Worm (Caenorhabditis elegans) whole organism, young adult: ENCODE results near the gene odd-2.

ENCODE experiments used
- D2030.7 ChIP-seq: fragments of 200-800 bp; sonication (Bioruptor generic); IDR thresholded peaks from 2 replicates; pipeline ENCODE4 v1.3.6; 2022; ENCODE audit warnings: missing genetic modification reagents, missing genetic modification characterization, missing compliant biosample characterization
- F23B12.7 ChIP-seq: sonication (generic microtip); optimal IDR thresholded peaks from 2 replicates; lab custom pipeline; 2017; ENCODE audit warnings: missing genetic modification characterization, mild to moderate bottlenecking, missing compliant biosample characterization, antibody characterized with exemption, moderate library complexity; ENCODE audit not compliant: insufficient read depth
- F39B2.1 ChIP-seq: fragments of 200-800 bp; sonication (Bioruptor generic); IDR thresholded peaks from 2 replicates; pipeline ENCODE4 v1.3.6; 2022; ENCODE audit warnings: missing genetic modification reagents, missing genetic modification characterization, missing compliant biosample characterization
- F52B5.7 ChIP-seq: sonication (generic microtip); optimal IDR thresholded peaks from 2 replicates; lab custom pipeline; 2016; ENCODE audit warnings: mild to moderate bottlenecking, missing genetic modification characterization, missing compliant biosample characterization
- F55B11.4 ChIP-seq: sonication (generic microtip); optimal IDR thresholded peaks from 2 replicates; lab custom pipeline; 2016; ENCODE audit warnings: missing compliant biosample characterization, missing genetic modification characterization, borderline replicate concordance; ENCODE audit not compliant: insufficient read depth
- F57C9.4 ChIP-seq: sonication (generic microtip); optimal IDR thresholded peaks from 2 replicates; lab custom pipeline; 2017; ENCODE audit warnings: mild to moderate bottlenecking, missing genetic modification characterization, missing compliant biosample characterization
- K12H6.12 ChIP-seq: fragments of 200-800 bp; sonication (Bioruptor generic); optimal IDR thresholded peaks from 2 replicates; lab custom pipeline; 2018; ENCODE audit warnings: mild to moderate bottlenecking, missing genetic modification characterization, missing compliant biosample characterization
- Y56A3A.18 ChIP-seq: fragments of 200-800 bp; sonication (Bioruptor generic); IDR thresholded peaks from 2 replicates; pipeline ENCODE4 v1.3.6; 2022; ENCODE audit warnings: missing genetic modification reagents, missing genetic modification characterization, missing compliant biosample characterization
- Y95B8A.8 ChIP-seq: fragments of 200-800 bp; sonication (Bioruptor generic); IDR thresholded peaks from 2 replicates; pipeline ENCODE4 v1.3.6; 2022; ENCODE audit warnings: missing genetic modification reagents, missing genetic modification characterization, missing compliant biosample characterization
- athp-1 ChIP-seq: sonication (generic microtip); optimal IDR thresholded peaks from 2 replicates; lab custom pipeline; 2017; ENCODE audit warnings: mild to moderate bottlenecking, missing genetic modification characterization, missing compliant biosample characterization
- attf-5 ChIP-seq: fragments of 200-800 bp; sonication (Bioruptor generic); optimal IDR thresholded peaks from 2 replicates; lab custom pipeline; 2018; ENCODE audit warnings: mild to moderate bottlenecking, missing genetic modification characterization, missing compliant biosample characterization
- bed-2 ChIP-seq: fragments of 200-800 bp; sonication (Bioruptor generic); IDR thresholded peaks from 2 replicates; pipeline ENCODE4 v1.3.6; 2022; ENCODE audit warnings: missing genetic modification reagents, missing genetic modification characterization, missing compliant biosample characterization
- cebp-1 ChIP-seq, 2 experiments: fragments of 200-800 bp in 1 of 2; sonication (Bioruptor generic) in 1 of 2; sonication (generic microtip) in 1 of 2; IDR thresholded peaks in 1 of 2; optimal IDR thresholded peaks in 1 of 2; 2 replicates each; pipeline versions ENCODE4 v1.3.6 to Lab custom; 2017 to 2022; ENCODE audit warnings: missing compliant biosample characterization in 2 of 2, missing genetic modification characterization in 2 of 2, mild to moderate bottlenecking in 1 of 2, missing genetic modification reagents in 1 of 2, moderate library complexity in 1 of 2
- ceh-27 ChIP-seq: fragments of 200-800 bp; sonication (Bioruptor generic); optimal IDR thresholded peaks from 2 replicates; lab custom pipeline; 2018; ENCODE audit warnings: mild to moderate bottlenecking, missing genetic modification characterization, moderate library complexity, missing compliant biosample characterization
- ceh-91 ChIP-seq: fragments of 200-800 bp; sonication (Bioruptor generic); IDR thresholded peaks from 2 replicates; pipeline ENCODE4 v1.3.6; 2022; ENCODE audit warnings: missing genetic modification reagents, missing genetic modification characterization, missing compliant biosample characterization
- dpff-1 ChIP-seq: sonication (generic microtip); optimal IDR thresholded peaks from 2 replicates; lab custom pipeline; 2017; ENCODE audit warnings: mild to moderate bottlenecking, missing genetic modification characterization, missing compliant biosample characterization
- fkh-3 ChIP-seq: sonication (generic microtip); optimal IDR thresholded peaks from 2 replicates; lab custom pipeline; 2016; ENCODE audit warnings: mild to moderate bottlenecking, missing genetic modification characterization, missing compliant biosample characterization
- lin-40 ChIP-seq: sonication (generic microtip); optimal IDR thresholded peaks from 2 replicates; lab custom pipeline; 2016; ENCODE audit warnings: missing genetic modification characterization, mild to moderate bottlenecking, missing compliant biosample characterization, missing genotype, missing genetic modification reagents
- lin-54 ChIP-seq: fragments of 200-800 bp; sonication (Bioruptor generic); optimal IDR thresholded peaks from 2 replicates; lab custom pipeline; 2018; ENCODE audit warnings: mild to moderate bottlenecking, missing genetic modification characterization, missing compliant biosample characterization
- lir-1 ChIP-seq: fragments of 200-800 bp; sonication (Bioruptor generic); conservative IDR thresholded peaks from 2 replicates; pipeline ENCODE4 v1.3.6; 2022; ENCODE audit warnings: missing genetic modification reagents, missing genetic modification characterization, missing compliant biosample characterization
- lsy-27 ChIP-seq: sonication (generic microtip); optimal IDR thresholded peaks from 2 replicates; lab custom pipeline; 2017; ENCODE audit warnings: missing genetic modification characterization, mild to moderate bottlenecking, missing compliant biosample characterization, antibody characterized with exemption, missing genotype, borderline replicate concordance; ENCODE audit not compliant: insufficient read depth
- madf-10 ChIP-seq: sonication (generic microtip); optimal IDR thresholded peaks from 2 replicates; lab custom pipeline; 2016; ENCODE audit warnings: mild to moderate bottlenecking, missing genetic modification characterization, missing compliant biosample characterization
- madf-3 ChIP-seq: fragments of 200-800 bp; sonication (Bioruptor generic); IDR thresholded peaks from 2 replicates; pipeline ENCODE4 v1.3.6; 2022; ENCODE audit warnings: missing genetic modification reagents, missing genetic modification characterization, missing compliant biosample characterization
- nhr-80 ChIP-seq: sonication (generic microtip); optimal IDR thresholded peaks from 2 replicates; lab custom pipeline; 2016; ENCODE audit warnings: missing genetic modification characterization, missing compliant biosample characterization
- repo-1 ChIP-seq: sonication (generic microtip); optimal IDR thresholded peaks from 2 replicates; lab custom pipeline; 2017; ENCODE audit warnings: mild to moderate bottlenecking, missing genetic modification characterization, missing compliant biosample characterization
- rpc-1 ChIP-seq, 2 experiments: fragments of 150-350 bp in 1 of 2; sonication (generic microtip) in 1 of 2; optimal IDR thresholded peaks; 2 replicates each; lab custom pipeline; 2014 to 2018; ENCODE audit warnings: missing biosample characterization in 1 of 2, missing genetic modification characterization in 1 of 2, missing genetic modification reagents in 1 of 2, missing genotype in 1 of 2
- sea-2 ChIP-seq: fragments of 200-800 bp; sonication (Bioruptor generic); IDR thresholded peaks from 2 replicates; pipeline ENCODE4 v1.3.6; 2022; ENCODE audit warnings: missing genetic modification characterization, missing compliant biosample characterization
- snpc-4 ChIP-seq, 5 experiments: fragments of 150-350 bp in 1 of 5; sonication (generic microtip) in 4 of 5; optimal IDR thresholded peaks; 2 replicates each; lab custom pipeline; 2014 to 2018; ENCODE audit warnings: missing genetic modification characterization in 5 of 5, missing biosample characterization in 3 of 5, antibody characterized with exemption in 2 of 5, mild to moderate bottlenecking in 2 of 5, missing compliant biosample characterization in 2 of 5, missing genotype in 2 of 5, moderate library complexity in 2 of 5, missing genetic modification reagents in 1 of 5
- tbx-9 ChIP-seq: sonication (generic microtip); optimal IDR thresholded peaks from 2 replicates; lab custom pipeline; 2016; ENCODE audit warnings: borderline replicate concordance, missing genetic modification characterization, inconsistent platforms, missing compliant biosample characterization
- unc-130 ChIP-seq: sonication (generic microtip); optimal IDR thresholded peaks from 2 replicates; lab custom pipeline; 2016; ENCODE audit warnings: missing genetic modification reagents, missing genetic modification characterization, missing compliant biosample characterization
- unc-62 ChIP-seq: fragments of 150-350 bp; optimal IDR thresholded peaks from 2 replicates; lab custom pipeline; 2014; ENCODE audit warnings: missing biosample characterization, missing genetic modification reagents, missing genetic modification characterization
- xnd-1 ChIP-seq: sonication (generic microtip); optimal IDR thresholded peaks from 2 replicates; lab custom pipeline; 2016; ENCODE audit warnings: missing genotype, missing genetic modification reagents, missing genetic modification characterization, missing compliant biosample characterization
- ztf-22 ChIP-seq: fragments of 200-800 bp; sonication (Bioruptor generic); optimal IDR thresholded peaks from 2 replicates; lab custom pipeline; 2018; ENCODE audit warnings: mild to moderate bottlenecking, missing genetic modification characterization, moderate library complexity, missing compliant biosample characterization
- ztf-25 ChIP-seq: fragments of 200-800 bp; sonication (Bioruptor generic); IDR thresholded peaks from 2 replicates; pipeline ENCODE4 v1.3.6; 2022; ENCODE audit warnings: missing genetic modification reagents, missing genetic modification characterization, missing compliant biosample characterization
- ztf-26 ChIP-seq: sonication (generic microtip); optimal IDR thresholded peaks from 2 replicates; lab custom pipeline; 2017; ENCODE audit warnings: missing genetic modification characterization, missing compliant biosample characterization
- ztf-6 ChIP-seq: fragments of 200-800 bp; sonication (Bioruptor generic); IDR thresholded peaks from 2 replicates; pipeline ENCODE4 v1.3.6; 2022; ENCODE audit warnings: missing genetic modification reagents, missing genetic modification characterization, missing compliant biosample characterization

The odd-2 gene

DNA sequence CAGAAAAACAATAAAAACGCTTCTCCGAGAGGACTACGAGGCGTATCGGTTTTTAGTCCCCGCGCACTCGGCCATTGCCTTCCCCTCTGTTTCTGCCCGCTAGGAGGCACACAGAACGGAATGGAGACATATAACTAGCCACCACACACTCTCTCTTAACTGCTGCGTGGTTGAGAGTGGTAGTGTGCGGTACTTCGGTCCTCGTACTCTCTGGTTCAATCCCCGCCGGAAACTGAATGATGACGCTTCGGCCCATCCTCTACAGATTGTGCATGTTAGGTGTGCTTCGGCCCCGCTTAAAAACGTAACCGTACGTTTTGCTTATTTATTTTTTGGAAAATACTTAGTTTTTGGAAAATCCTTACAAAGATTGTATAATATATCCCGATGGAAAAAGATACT lies 47.4 kb upstream of the odd-2 start, which contains the start of gene T13C5.6 (continued):
- TF ChIP-seq unc-62 (no peak), Y95B8A.8 (GFP tag; lab: Robert Waterston, UW) (0 out of 2 replicates have a peak, but pooled peaks have one; percentile 48), dpff-1 (tag; lab: Kevin White, UChicago) (peak; percentile 2), fkh-3 (tag; lab: Kevin White, UChicago) (peak; percentile 76), lsy-27 (tag; lab: Kevin White, UChicago) (peak; percentile 30), F52B5.7 (peak; percentile 89), rpc-1 (optimal IDR thresholded peaks at IDR 0.05; lab: Kevin White, UChicago) (peak; percentile 91), rpc-1 (tag; optimal IDR thresholded peaks at IDR 0.05; lab: Kevin White, UChicago) (peak; percentile 70)

- TF ChIP-seq F23B12.7 (tag; lab: Kevin White, UChicago) (no peak), ztf-6 (GFP tag; lab: Robert Waterston, UW) (no peak), D2030.7 (GFP tag; lab: Robert Waterston, UW) (no peak), lir-1 (GFP tag; lab: Robert Waterston, UW) (no peak), athp-1 (tag; lab: Kevin White, UChicago) (no peak), Y56A3A.18 (GFP tag; lab: Robert Waterston, UW) (no peak), F57C9.4 (tag; lab: Kevin White, UChicago) (no peak), madf-3 (GFP tag; lab: Robert Waterston, UW) (no peak)
Measured at ce11 chrX:6206305-6206704, 46.0 kb upstream of the odd-2 start, which contains the start of gene mtp-18. TSS of gene mtp-18 (minus strand) at chrX:6206405.

- TF ChIP-seq F39B2.1 (no peak), sea-2 (no peak), tbx-9 (tag; lab: Kevin White, UChicago) (no peak), bed-2 (GFP tag; lab: Robert Waterston, UW) (no peak), attf-5 (no peak), ceh-27 (GFP tag; lab: Kevin White, UChicago) (no peak), ceh-91 (no peak), madf-10 (no peak), lin-54 (GFP tag; lab: Kevin White, UChicago) (no peak), xnd-1 (tag; lab: Kevin White, UChicago) (no peak), ztf-25 (GFP tag; lab: Robert Waterston, UW) (no peak), ztf-22 (GFP tag; lab: Kevin White, UChicago) (no peak), K12H6.12 (tag; lab: Kevin White, UChicago) (no peak), F55B11.4 (tag; lab: Kevin White, UChicago) (no peak), snpc-4 (GFP tag; optimal IDR thresholded peaks at IDR 0.05; lab: Kevin White, UChicago) (no peak), snpc-4 (tag; optimal IDR thresholded peaks at IDR 0.05; lab: Kevin White, UChicago) (no peak)
Measured at ce11 chrX:6205325-6205724, 45.0 kb upstream of the odd-2 start.

DNA sequence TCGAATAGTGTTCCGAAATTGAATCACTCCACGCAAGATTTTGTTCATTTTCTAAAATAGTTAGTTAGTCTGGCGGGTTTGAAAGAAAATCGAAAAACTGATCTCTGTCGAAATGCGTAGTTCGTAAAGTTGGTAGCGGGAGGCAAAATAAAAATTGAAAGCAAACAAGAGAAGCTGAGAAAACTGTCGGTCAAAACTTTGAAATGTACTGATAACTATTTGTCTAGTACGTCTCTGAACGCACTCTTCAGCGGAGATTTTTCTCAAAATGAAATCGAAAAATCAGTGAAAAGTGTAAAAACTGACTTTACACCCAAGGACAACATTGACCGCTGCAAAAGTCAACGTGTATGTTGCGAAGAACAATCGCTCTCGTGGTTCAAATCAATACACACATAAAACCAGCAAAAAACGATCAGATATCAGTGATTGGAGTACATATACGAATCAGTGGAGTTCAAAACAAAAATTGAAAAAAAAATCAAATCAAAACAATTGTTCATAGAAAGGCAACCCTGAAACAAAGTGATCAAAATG lies 44.4 kb upstream of the odd-2 start, which contains the start of gene bca-1:
Gene bca-1, minus strand, starts transcription at position 51 of the 537 bp plus-strand sequence.
- TF ChIP-seq fkh-3 (tag; lab: Kevin White, UChicago) (no peak), repo-1 (tag; lab: Kevin White, UChicago) (no peak), unc-130 (GFP tag; lab: Kevin White, UChicago) (no peak), lin-40 (peak; percentile 56), nhr-80 (peak; percentile 52), cebp-1 (GFP tag; IDR thresholded peaks at IDR 0.05; lab: Robert Waterston, UW) (no peak), cebp-1 (tag; optimal IDR thresholded peaks at IDR 0.05; lab: Kevin White, UChicago) (peak; percentile 11), ztf-26 (tag; lab: Kevin White, UChicago) (peak; percentile 55)
